Worm (Caenorhabditis elegans): ENCODE measurements around the gene flr-1.
A peak's percentile ranks its signal among the peaks of the same experiment; 100 is the strongest.
"Not testable (repeated sequence)": the region's sequence is repeated elsewhere in the genome, so short reads cannot be mapped to it uniquely, and the experiment has no call there.

Gene flr-1

DNA sequence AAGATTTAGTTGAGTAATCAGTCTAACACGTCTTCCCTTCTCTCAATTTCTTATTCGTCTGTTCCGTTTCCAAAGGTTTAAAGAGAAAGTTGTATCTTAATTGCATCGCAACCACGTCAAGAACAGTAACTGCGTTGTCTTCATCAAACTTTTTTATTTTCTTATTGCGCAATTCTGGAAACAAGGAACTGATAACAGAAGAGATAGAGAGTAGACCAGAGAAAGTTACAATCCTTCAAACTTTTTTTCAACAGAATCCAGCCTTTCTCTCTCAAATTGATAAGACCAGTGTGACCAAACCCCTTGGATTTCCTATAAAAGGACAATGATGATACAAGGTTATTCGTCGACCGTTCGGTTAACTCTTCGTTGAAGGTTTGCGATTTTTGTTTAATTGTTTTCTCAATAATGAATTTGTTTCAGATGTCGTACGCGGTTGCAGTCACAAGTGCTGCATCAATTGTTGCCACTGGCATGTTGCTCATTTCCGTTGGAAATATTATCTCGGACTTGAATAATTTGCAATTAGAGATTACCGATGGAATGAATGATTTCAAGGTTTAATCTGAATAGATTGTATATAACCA, 12.8 kb upstream of the flr-1 start, which contains the start of gene col-184:
TSS of gene col-184 (plus strand) at position 409 of the 587 bp plus-strand sequence.
- peak; percentile 37 for TF ChIP-seq nhr-28 (tag; optimal IDR thresholded peaks at IDR 0.05)
- TF ChIP-seq ceh-20 (GFP tag; IDR thresholded peaks at IDR 0.05), result 0 out of 2 replicates have a peak, but pooled peaks have one; percentile 31
- TF ChIP-seq gei-8 (GFP tag; optimal IDR thresholded peaks at IDR 0.05), result no peak
- peak in 1 of 2 experiments; percentile 94 for TF ChIP-seq unc-62 (GFP tag; optimal IDR thresholded peaks at IDR 0.05 in 1 of 2)
- TF ChIP-seq unc-62 (tag; optimal IDR thresholded peaks at IDR 0.05), result no peak
- no peak for TF ChIP-seq spr-1 (tag; optimal IDR thresholded peaks at IDR 0.05)
- TF ChIP-seq ceh-44 (GFP tag; IDR thresholded peaks at IDR 0.05), result no peak
- TF ChIP-seq madf-9 (GFP tag; conservative IDR thresholded peaks at IDR 0.05), result no peak
- TF ChIP-seq dmd-6 (GFP tag; IDR thresholded peaks at IDR 0.05), result peak; percentile 28; the same call in 1 of the 2 replicates
- TF ChIP-seq snpc-1.2 (GFP tag; IDR thresholded peaks at IDR 0.05), result no peak

DNA sequence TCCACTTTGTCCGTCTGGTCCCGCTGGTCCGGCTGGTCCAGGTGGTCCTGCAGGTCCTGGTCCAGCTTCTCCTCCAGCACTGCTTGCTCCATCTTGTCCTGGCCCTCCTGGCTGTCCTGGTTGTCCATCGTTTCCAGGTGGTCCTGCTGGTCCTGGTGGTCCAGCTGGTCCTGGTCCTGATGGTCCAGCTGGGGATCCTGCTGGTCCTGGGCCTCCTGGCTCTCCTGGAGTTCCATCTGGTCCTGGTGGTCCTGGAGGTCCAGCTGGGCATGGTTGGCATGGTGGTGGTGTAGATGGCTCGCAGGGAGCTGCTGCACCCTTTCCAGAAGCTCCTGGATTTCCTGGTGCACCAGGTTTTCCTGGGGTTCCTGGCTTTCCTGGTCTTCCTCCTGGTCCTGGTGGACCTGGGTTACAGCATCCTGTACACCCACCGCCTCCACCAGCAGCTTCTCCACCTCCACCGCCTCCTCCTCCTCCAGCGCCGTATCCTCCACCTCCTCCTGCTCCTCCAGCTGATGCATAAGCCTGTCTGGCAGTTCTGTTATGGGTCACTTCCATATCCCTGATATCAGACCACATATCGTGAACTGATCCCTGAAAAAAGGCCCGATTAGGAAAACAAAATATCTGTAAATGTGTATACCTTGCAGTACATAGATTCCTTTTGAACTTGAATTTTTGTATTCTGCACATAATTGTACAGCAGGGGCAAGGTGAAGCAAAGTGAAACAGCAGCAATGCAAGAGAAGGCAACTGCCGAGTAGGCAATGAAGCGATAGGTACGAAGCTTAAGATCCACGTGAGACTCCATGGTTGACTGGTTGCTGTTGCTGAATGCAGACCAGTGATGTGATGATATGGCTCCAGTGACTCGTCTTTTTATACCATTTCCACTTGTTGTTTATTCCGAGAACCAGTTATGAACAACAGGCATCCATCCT, 10.9 kb upstream of the flr-1 start, which contains the start of gene col-183:
TSS of gene col-183 (minus strand) at position 839 of the 941 bp plus-strand sequence.
- TF ChIP-seq lir-3 (tag; optimal IDR thresholded peaks at IDR 0.05) (no peak), unc-62 (GFP tag; optimal IDR thresholded peaks at IDR 0.05 in 1 of 2) (peak in 1 of 2 experiments; percentile 99), unc-62 (tag; optimal IDR thresholded peaks at IDR 0.05) (no peak), jun-1 (tag; optimal IDR thresholded peaks at IDR 0.05) (no peak), hlh-11 (tag; optimal IDR thresholded peaks at IDR 0.05) (no peak), set-16 (GFP tag; IDR thresholded peaks at IDR 0.05) (peak; percentile 96), spr-3 (GFP tag; optimal IDR thresholded peaks at IDR 0.05) (no peak), pha-4 (GFP tag; IDR thresholded peaks at IDR 0.05) (peak; percentile 7; the same call in 1 of the 2 replicates), pha-4 (tag; optimal IDR thresholded peaks at IDR 0.05) (no peak)

- no peak for TF ChIP-seq dmd-9 (GFP tag; IDR thresholded peaks at IDR 0.05)
These were observed 7.5 kb upstream of the flr-1 start, which contains the start of gene F02D10.2 for ce11 chrX:13463793-13464192. Gene F02D10.2 (minus strand): TSS chrX:13463893.

ce11 chrX:13462519-13462918, 6.2 kb upstream of the flr-1 start, which contains the start of gene F02D10.3:
Gene F02D10.3 (minus strand): TSS chrX:13462619.
- TF ChIP-seq nhr-10 (tag; optimal IDR thresholded peaks at IDR 0.05) (no peak), F37D6.2 (tag; optimal IDR thresholded peaks at IDR 0.05) (no peak), attf-4 (tag; optimal IDR thresholded peaks at IDR 0.05) (no peak), Y75B8A.6 (GFP tag; IDR thresholded peaks at IDR 0.05) (no peak), aly-2 (tag; optimal IDR thresholded peaks at IDR 0.05) (no peak), dve-1 (tag; optimal IDR thresholded peaks at IDR 0.05; ENCODE audit: insufficient read depth) (no peak)

- no peak for TF ChIP-seq nhr-6 (tag; optimal IDR thresholded peaks at IDR 0.05)
- peak in 1 of 2 experiments; percentile 50 for TF ChIP-seq unc-62 (GFP tag; optimal IDR thresholded peaks at IDR 0.05 in 1 of 2)
- no peak for TF ChIP-seq unc-62 (tag; optimal IDR thresholded peaks at IDR 0.05)
- TF ChIP-seq lin-15B (tag; optimal IDR thresholded peaks at IDR 0.05), result no peak
- TF ChIP-seq fos-1 (tag; optimal IDR thresholded peaks at IDR 0.05), result no peak
These were observed 4.8 kb downstream of the flr-1 start, which contains the start of gene F02D10.6 for ce11 chrX:13451578-13451977. Gene F02D10.6 (minus strand): TSS chrX:13451678.

DNA sequence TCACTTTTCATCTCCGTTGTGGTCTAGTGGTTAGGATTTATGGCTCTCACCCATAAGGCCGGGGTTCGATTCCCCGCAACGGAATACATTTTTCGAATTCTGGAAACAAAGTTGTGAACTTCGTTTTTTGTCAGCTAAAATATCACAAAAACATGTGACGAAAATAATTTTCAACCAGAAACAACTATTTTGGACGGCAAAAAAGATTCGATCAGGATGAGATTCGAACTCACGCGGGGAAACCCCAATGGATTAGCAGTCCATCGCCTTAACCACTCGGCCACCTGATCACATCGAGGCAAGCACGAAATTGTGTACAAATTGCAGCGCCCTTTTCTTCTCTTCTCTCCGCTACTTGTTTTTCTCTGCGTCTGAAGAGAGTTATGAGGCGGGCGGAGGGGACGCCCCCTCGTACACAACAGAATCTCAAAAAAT, 7.7 kb downstream of the flr-1 start:
- TF ChIP-seq dmd-9 (GFP tag; IDR thresholded peaks at IDR 0.05) (peak; percentile 70), ctbp-1 (GFP tag; IDR thresholded peaks at IDR 0.05) (peak; percentile 88; the same call in 1 of the 2 replicates), duxl-1 (tag; optimal IDR thresholded peaks at IDR 0.05; ENCODE audit: poor library complexity) (peak; percentile 78), hlh-11 (tag; optimal IDR thresholded peaks at IDR 0.05) (peak; percentile 83), hlh-30 (tag; optimal IDR thresholded peaks at IDR 0.05; ENCODE audit: insufficient read depth) (peak; percentile 88), unc-130 (GFP tag; optimal IDR thresholded peaks at IDR 0.05) (peak; percentile 54), F49E8.2 (tag; optimal IDR thresholded peaks at IDR 0.05; ENCODE audit: borderline replicate concordance) (peak; percentile 45), nhr-41 (GFP tag; IDR thresholded peaks at IDR 0.05) (peak; percentile 74; the same call in 1 of the 2 replicates), nhr-102 (tag; optimal IDR thresholded peaks at IDR 0.05) (peak; percentile 82), nhr-28 (tag; optimal IDR thresholded peaks at IDR 0.05) (peak; percentile 17), vab-7 (GFP tag; IDR thresholded peaks at IDR 0.05) (peak; percentile 77; the same call in 1 of the 2 replicates), pha-4 (GFP tag; IDR thresholded peaks at IDR 0.05) (peak; percentile 83; the same call in 1 of the 2 replicates), mxl-3 (GFP tag; optimal IDR thresholded peaks at IDR 0.05) (peak; percentile 75), madf-9 (GFP tag; conservative IDR thresholded peaks at IDR 0.05) (peak; percentile 61), dpl-1 (GFP tag; optimal IDR thresholded peaks at IDR 0.05) (peak; percentile 29)
- not testable (repeated sequence) for TF ChIP-seq pha-4 (tag; optimal IDR thresholded peaks at IDR 0.05)
